Fruit fly (Drosophila melanogaster): Measurements from ENCODE around the gene TwdlS.
A peak's percentile ranks its signal among the peaks of the same experiment; 100 is the strongest.

The TwdlS gene

DNA sequence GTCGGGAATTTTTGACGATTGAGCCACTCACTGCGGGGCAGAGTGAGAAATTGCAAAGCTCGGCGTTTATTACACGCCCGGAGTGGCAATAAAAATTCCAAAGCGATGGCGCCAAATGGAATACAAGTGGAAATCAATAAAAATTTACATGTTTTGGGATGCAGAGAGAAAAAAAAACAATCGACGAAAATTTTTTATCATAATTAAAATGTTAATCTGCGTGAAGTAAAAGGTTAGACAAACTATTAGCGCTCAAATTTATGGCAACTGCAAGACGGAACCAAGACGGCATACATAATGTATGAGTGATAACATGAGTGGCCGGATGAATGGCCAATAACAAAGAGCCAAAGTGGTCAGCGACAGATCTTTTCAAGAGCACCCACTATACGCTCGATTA, 3.5 kb upstream of the TwdlS start:
- no peak for TF ChIP-seq CG13204 (GFP tag; optimal IDR thresholded peaks at IDR 0.05)
- TF ChIP-seq fd96Ca (GFP tag; IDR thresholded peaks at IDR 0.05) = no peak
- TF ChIP-seq CG14655 (GFP tag; optimal IDR thresholded peaks at IDR 0.05) = no peak
- TF ChIP-seq rn (GFP tag; IDR thresholded peaks at IDR 0.05) = no peak
- no peak for TF ChIP-seq CG32121 (GFP tag; IDR thresholded peaks at IDR 0.05)
- no peak for TF ChIP-seq Snoo (tag; optimal IDR thresholded peaks at IDR 0.05)
- TF ChIP-seq CG17806 (tag; optimal IDR thresholded peaks at IDR 0.05) = no peak
- TF ChIP-seq CG8159 (tag; optimal IDR thresholded peaks at IDR 0.05) = no peak
- TF ChIP-seq CG4496 (GFP tag; IDR thresholded peaks at IDR 0.05) = no peak
- TF ChIP-seq CG8301 (tag; optimal IDR thresholded peaks at IDR 0.05) = no peak
- no peak for TF ChIP-seq D1 (tag; optimal IDR thresholded peaks at IDR 0.05)
- no peak for TF ChIP-seq Pif1A (GFP tag; optimal IDR thresholded peaks at IDR 0.05)
- no peak for TF ChIP-seq Pif1B (GFP tag; optimal IDR thresholded peaks at IDR 0.05)
- TF ChIP-seq CG9948 (tag; optimal IDR thresholded peaks at IDR 0.05) = no peak
- no peak for TF ChIP-seq Ets98B (GFP tag; IDR thresholded peaks at IDR 0.05)
- TF ChIP-seq EcR (GFP tag; optimal IDR thresholded peaks at IDR 0.05) = no peak
- TF ChIP-seq CG10348 (GFP tag; IDR thresholded peaks at IDR 0.05) = no peak
- TF ChIP-seq CG34367 (tag; optimal IDR thresholded peaks at IDR 0.05) = no peak

DNA sequence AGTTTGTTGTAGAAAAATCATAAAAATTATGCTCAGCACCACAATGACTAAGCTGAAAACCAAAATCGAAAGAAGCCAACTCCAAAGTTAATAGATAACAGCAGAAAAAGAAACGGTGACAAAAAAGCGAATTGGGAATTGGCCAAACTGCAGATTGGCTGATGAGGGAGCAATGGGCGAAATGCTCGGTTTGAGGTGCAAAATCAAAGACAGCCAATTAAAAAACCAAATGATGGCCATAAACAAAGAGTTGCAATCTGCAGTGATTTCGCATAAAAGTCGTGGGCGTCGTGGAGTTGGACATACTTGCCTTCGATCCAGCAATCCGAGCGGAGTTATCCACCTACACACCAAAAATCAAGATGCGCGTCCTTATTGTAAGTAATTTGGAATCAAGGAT, 3.1 kb upstream of the TwdlS start, which contains the start of gene TwdlH:
Gene TwdlH (plus strand): TSS at position 301 of the 400 bp plus-strand sequence.
- no peak for TF ChIP-seq Ets98B (GFP tag; IDR thresholded peaks at IDR 0.05)
- TF ChIP-seq CG9948 (tag; optimal IDR thresholded peaks at IDR 0.05) = no peak
- TF ChIP-seq CG4496 (GFP tag; IDR thresholded peaks at IDR 0.05) = no peak
- TF ChIP-seq CG15710 (tag; optimal IDR thresholded peaks at IDR 0.05) = no peak
- TF ChIP-seq CG10348 (GFP tag; IDR thresholded peaks at IDR 0.05) = no peak
- no peak for TF ChIP-seq CG17806 (tag; optimal IDR thresholded peaks at IDR 0.05)
- TF ChIP-seq CG8301 (tag; optimal IDR thresholded peaks at IDR 0.05) = no peak
- TF ChIP-seq CG13204 (GFP tag; optimal IDR thresholded peaks at IDR 0.05) = no peak
- no peak for TF ChIP-seq CG34367 (tag; optimal IDR thresholded peaks at IDR 0.05)
- no peak for TF ChIP-seq Pif1A (GFP tag; optimal IDR thresholded peaks at IDR 0.05)
- TF ChIP-seq CG12605 (GFP tag; IDR thresholded peaks at IDR 0.05) = no peak
- TF ChIP-seq Pif1B (GFP tag; optimal IDR thresholded peaks at IDR 0.05) = no peak
- no peak for TF ChIP-seq CG32121 (GFP tag; IDR thresholded peaks at IDR 0.05)
- TF ChIP-seq gl (tag; optimal IDR thresholded peaks at IDR 0.05) = no peak
- TF ChIP-seq CG14655 (GFP tag; optimal IDR thresholded peaks at IDR 0.05) = no peak

DNA sequence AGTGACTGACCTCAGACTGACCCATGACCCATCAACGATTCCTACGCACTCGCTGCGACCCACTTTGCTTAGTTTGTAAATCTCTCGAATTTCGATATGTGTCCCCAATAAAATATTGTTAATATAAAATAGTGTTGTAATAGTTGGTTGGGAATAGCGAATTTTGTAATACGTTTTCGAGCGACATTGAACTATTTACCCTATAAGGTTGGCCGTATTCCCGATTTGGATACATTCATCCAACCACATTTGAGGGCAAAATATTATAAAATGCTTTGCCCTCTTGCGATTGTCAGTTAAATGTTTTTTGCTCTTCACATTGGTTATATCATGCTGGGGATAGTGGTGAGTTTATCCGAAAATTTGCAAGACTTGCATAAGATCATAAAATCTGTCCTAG, 1.9 kb upstream of the TwdlS start, which contains the start of gene TwdlR:
Gene TwdlR (plus strand): TSS at position 301 of the 400 bp plus-strand sequence.
- TF ChIP-seq EcR (GFP tag; optimal IDR thresholded peaks at IDR 0.05) = no peak
- TF ChIP-seq Ets98B (GFP tag; IDR thresholded peaks at IDR 0.05) = no peak
- no peak for TF ChIP-seq CG15710 (tag; optimal IDR thresholded peaks at IDR 0.05)
- TF ChIP-seq CG8301 (tag; optimal IDR thresholded peaks at IDR 0.05) = no peak
- TF ChIP-seq Pif1B (GFP tag; optimal IDR thresholded peaks at IDR 0.05) = no peak
- no peak for TF ChIP-seq fd96Ca (GFP tag; IDR thresholded peaks at IDR 0.05)
- no peak for TF ChIP-seq CG14655 (GFP tag; optimal IDR thresholded peaks at IDR 0.05)
- no peak for TF ChIP-seq CG32121 (GFP tag; IDR thresholded peaks at IDR 0.05)
- TF ChIP-seq CG13204 (GFP tag; optimal IDR thresholded peaks at IDR 0.05) = no peak
- no peak for TF ChIP-seq CG9948 (tag; optimal IDR thresholded peaks at IDR 0.05)
- no peak for TF ChIP-seq gl (tag; optimal IDR thresholded peaks at IDR 0.05)
- no peak for TF ChIP-seq D1 (tag; optimal IDR thresholded peaks at IDR 0.05)
- no peak for TF ChIP-seq CG4496 (GFP tag; IDR thresholded peaks at IDR 0.05)
- no peak for TF ChIP-seq CG17806 (tag; optimal IDR thresholded peaks at IDR 0.05)

DNA sequence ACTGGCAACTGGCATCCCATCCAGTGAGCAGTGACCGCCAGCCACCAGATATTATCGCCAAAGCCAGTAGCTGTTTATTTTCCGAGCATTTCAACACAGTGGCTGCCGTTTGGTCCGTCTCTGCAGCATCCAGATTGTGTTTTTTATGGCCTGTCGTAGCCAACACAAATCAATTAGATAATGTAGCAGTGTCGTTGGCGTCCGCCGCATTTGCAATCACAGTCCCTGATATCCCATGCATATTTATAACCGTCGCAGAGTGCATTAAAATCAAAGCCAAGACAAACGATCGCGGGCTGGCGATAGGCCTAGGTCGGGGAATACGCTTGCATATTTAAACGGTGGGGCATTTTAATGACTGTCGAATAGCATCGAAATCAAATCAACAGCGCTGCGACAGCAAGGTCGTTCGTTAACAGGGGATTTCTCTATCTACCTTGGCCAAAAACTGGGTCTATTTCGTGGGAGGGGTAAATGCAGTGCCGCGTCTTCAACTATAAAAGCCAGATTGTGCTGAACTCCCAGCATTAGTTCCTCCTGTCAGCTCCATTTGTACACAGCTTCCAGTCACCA, 3.1 kb downstream of the TwdlS start, which contains the start of gene TwdlD:
Gene TwdlD (plus strand): TSS at position 523 of the 573 bp plus-strand sequence.
- no peak for TF ChIP-seq CG13204 (GFP tag; optimal IDR thresholded peaks at IDR 0.05)
- TF ChIP-seq Pif1B (GFP tag; optimal IDR thresholded peaks at IDR 0.05) = no peak
- no peak for TF ChIP-seq CG9948 (tag; optimal IDR thresholded peaks at IDR 0.05)
- no peak for TF ChIP-seq Pif1A (GFP tag; optimal IDR thresholded peaks at IDR 0.05)
- no peak for TF ChIP-seq gl (tag; optimal IDR thresholded peaks at IDR 0.05)
- no peak for TF ChIP-seq CG17806 (tag; optimal IDR thresholded peaks at IDR 0.05)
- no peak for TF ChIP-seq CG14655 (GFP tag; optimal IDR thresholded peaks at IDR 0.05)
- TF ChIP-seq Ets98B (GFP tag; IDR thresholded peaks at IDR 0.05) = no peak
- no peak for TF ChIP-seq CG4496 (GFP tag; IDR thresholded peaks at IDR 0.05)
- TF ChIP-seq CG32121 (GFP tag; IDR thresholded peaks at IDR 0.05) = no peak

DNA sequence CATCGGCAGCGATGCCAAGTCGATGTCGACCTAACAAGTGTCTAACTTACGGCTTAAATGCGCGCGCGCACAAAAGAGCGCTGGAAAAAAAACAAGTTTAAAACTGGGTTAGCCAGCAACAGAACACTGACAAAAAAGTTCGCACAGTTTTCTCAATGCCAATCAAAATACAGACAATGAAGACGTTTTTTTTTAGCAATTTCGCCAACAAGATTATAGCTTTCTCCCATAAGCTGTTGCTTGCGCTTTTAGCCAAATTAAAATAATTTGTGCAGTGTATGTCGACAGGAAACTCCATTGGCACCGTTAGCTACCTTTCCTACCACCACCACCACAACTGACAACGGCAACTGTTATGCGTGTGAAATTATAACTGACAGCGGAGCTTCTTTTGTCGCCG, 18.1 kb downstream of the TwdlS start:
- no peak for TF ChIP-seq CG17806 (tag; optimal IDR thresholded peaks at IDR 0.05)
- TF ChIP-seq CG4496 (GFP tag; IDR thresholded peaks at IDR 0.05) = peak; percentile 42; the same call in 1 of the 3 replicates
- TF ChIP-seq CG32121 (GFP tag; IDR thresholded peaks at IDR 0.05) = no peak
- no peak for TF ChIP-seq rn (GFP tag; IDR thresholded peaks at IDR 0.05)
- no peak for TF ChIP-seq CG9948 (tag; optimal IDR thresholded peaks at IDR 0.05)
- TF ChIP-seq CG8301 (tag; optimal IDR thresholded peaks at IDR 0.05) = no peak
- TF ChIP-seq Pif1A (GFP tag; optimal IDR thresholded peaks at IDR 0.05) = peak; percentile 4
- no peak for TF ChIP-seq CG10348 (GFP tag; IDR thresholded peaks at IDR 0.05)
- TF ChIP-seq Snoo (tag; optimal IDR thresholded peaks at IDR 0.05) = no peak
- no peak for TF ChIP-seq CG13204 (GFP tag; optimal IDR thresholded peaks at IDR 0.05)
- TF ChIP-seq D1 (tag; optimal IDR thresholded peaks at IDR 0.05) = no peak
- no peak for TF ChIP-seq gl (tag; optimal IDR thresholded peaks at IDR 0.05)
- TF ChIP-seq CG15710 (tag; optimal IDR thresholded peaks at IDR 0.05) = no peak
- TF ChIP-seq CG12605 (GFP tag; IDR thresholded peaks at IDR 0.05) = no peak
- peak; percentile 6 for TF ChIP-seq CG8159 (tag; optimal IDR thresholded peaks at IDR 0.05)
- no peak; the same call in 1 of the 2 replicates for TF ChIP-seq Ets98B (GFP tag; IDR thresholded peaks at IDR 0.05)
- TF ChIP-seq CG34367 (tag; optimal IDR thresholded peaks at IDR 0.05) = no peak
- peak; percentile 41 for TF ChIP-seq CG14655 (GFP tag; optimal IDR thresholded peaks at IDR 0.05)
- no peak for TF ChIP-seq Pif1B (GFP tag; optimal IDR thresholded peaks at IDR 0.05)
- peak; percentile 70; the same call in 2 of the 3 replicates for TF ChIP-seq fd96Ca (GFP tag; IDR thresholded peaks at IDR 0.05)
- TF ChIP-seq EcR (GFP tag; optimal IDR thresholded peaks at IDR 0.05) = no peak
